Fruit fly (Drosophila melanogaster) whole organism, embryonic: ENCODE measurements around the gene lilli.

ENCODE experiments used
- Abd-B ChIP-seq: fragments of 200-800 bp; sonication (Bioruptor generic); optimal IDR thresholded peaks from 2 replicates; lab custom pipeline; 2018; ENCODE audit warnings: missing biosample characterization, mild to moderate bottlenecking, missing genetic modification characterization, moderate library complexity
- Adf1 ChIP-seq: fragments of 200-800 bp; sonication (Bioruptor generic); IDR thresholded peaks from 2 replicates; pipeline ENCODE4 v1.3.6; 2022; ENCODE audit warnings: missing biosample characterization, missing genetic modification characterization
- Blimp-1 ChIP-seq: fragments of 200-800 bp; sonication (Bioruptor generic); optimal IDR thresholded peaks from 3 replicates; lab custom pipeline; 2018; ENCODE audit warnings: missing biosample characterization, missing genetic modification characterization, mild to moderate bottlenecking, moderate library complexity, missing genetic modification reagents
- BtbVII ChIP-seq: fragments of 200-800 bp; sonication (Bioruptor generic); optimal IDR thresholded peaks from 3 replicates; lab custom pipeline; 2017; ENCODE audit warnings: missing biosample characterization, mild to moderate bottlenecking, missing genetic modification characterization
- CG10209 ChIP-seq: fragments of 200-800 bp; sonication (Bioruptor generic); optimal IDR thresholded peaks from 3 replicates; lab custom pipeline; 2017; ENCODE audit warnings: missing biosample characterization, mild to moderate bottlenecking, missing genetic modification characterization, missing genetic modification reagents
- CG10979 ChIP-seq: fragments of 200-800 bp; sonication (Bioruptor generic); optimal IDR thresholded peaks from 2 replicates; lab custom pipeline; 2018; ENCODE audit warnings: missing biosample characterization, mild to moderate bottlenecking, missing genetic modification characterization, moderate library complexity
- CG11504 ChIP-seq: fragments of 200-800 bp; sonication (Bioruptor generic); optimal IDR thresholded peaks from 3 replicates; lab custom pipeline; 2019; ENCODE audit warnings: missing biosample characterization, mild to moderate bottlenecking, missing genetic modification characterization, moderate library complexity
- CG15011 ChIP-seq: fragments of 200-800 bp; sonication (Bioruptor generic); optimal IDR thresholded peaks from 3 replicates; lab custom pipeline; 2018; ENCODE audit warnings: missing biosample characterization, mild to moderate bottlenecking, missing genetic modification characterization
- CG15269 ChIP-seq: fragments of 200-800 bp; sonication (Bioruptor generic); optimal IDR thresholded peaks from 2 replicates; lab custom pipeline; 2018; ENCODE audit warnings: missing biosample characterization, mild to moderate bottlenecking, missing genetic modification characterization, moderate library complexity
- CG15514 ChIP-seq: fragments of 200-800 bp; sonication (Bioruptor generic); optimal IDR thresholded peaks from 3 replicates; lab custom pipeline; 2017; ENCODE audit warnings: missing biosample characterization, missing genetic modification characterization, mild to moderate bottlenecking, moderate library complexity, missing genetic modification reagents
- CG16815 ChIP-seq: fragments of 200-800 bp; sonication (Bioruptor generic); optimal IDR thresholded peaks from 3 replicates; lab custom pipeline; 2017; ENCODE audit warnings: missing biosample characterization, mild to moderate bottlenecking, missing genetic modification characterization
- CG18599 ChIP-seq: fragments of 200-800 bp; sonication (Bioruptor generic); optimal IDR thresholded peaks from 3 replicates; lab custom pipeline; 2017; ENCODE audit warnings: missing biosample characterization, missing genetic modification characterization, mild to moderate bottlenecking, moderate library complexity, missing genetic modification reagents
- CG2678 ChIP-seq: fragments of 200-800 bp; sonication (Bioruptor generic); optimal IDR thresholded peaks from 3 replicates; lab custom pipeline; 2019; ENCODE audit warnings: missing biosample characterization, mild to moderate bottlenecking, missing genetic modification characterization, moderate library complexity
- CG4707 ChIP-seq: fragments of 200-800 bp; sonication (Bioruptor generic); optimal IDR thresholded peaks from 2 replicates; lab custom pipeline; 2018; ENCODE audit warnings: missing biosample characterization, mild to moderate bottlenecking, missing genetic modification characterization, moderate library complexity
- CG6813 ChIP-seq: fragments of 200-800 bp; sonication (Bioruptor generic); optimal IDR thresholded peaks from 2 replicates; lab custom pipeline; 2017; ENCODE audit warnings: missing biosample characterization, missing genetic modification characterization, mild to moderate bottlenecking, moderate library complexity, missing genetic modification reagents
- CG7556 ChIP-seq: fragments of 200-800 bp; sonication (Bioruptor generic); optimal IDR thresholded peaks from 2 replicates; lab custom pipeline; 2017; ENCODE audit warnings: missing biosample characterization, mild to moderate bottlenecking, missing genetic modification characterization
- CG7786 ChIP-seq: fragments of 200-800 bp; sonication (Bioruptor generic); optimal IDR thresholded peaks from 2 replicates; lab custom pipeline; 2016; ENCODE audit warnings: missing biosample characterization, missing genetic modification characterization
- CG7839 ChIP-seq: fragments of 200-800 bp; sonication (Bioruptor generic); optimal IDR thresholded peaks from 3 replicates; lab custom pipeline; 2018; ENCODE audit warnings: missing biosample characterization, mild to moderate bottlenecking, missing genetic modification characterization, moderate library complexity
- CG9437 ChIP-seq: fragments of 200-800 bp; sonication (Bioruptor generic); optimal IDR thresholded peaks from 2 replicates; lab custom pipeline; 2018; ENCODE audit warnings: missing biosample characterization, mild to moderate bottlenecking, missing genetic modification characterization
- Elba2 ChIP-seq: fragments of 200-800 bp; sonication (Bioruptor generic); optimal IDR thresholded peaks from 3 replicates; lab custom pipeline; 2016; ENCODE audit warnings: missing biosample characterization, missing genetic modification characterization
- Fer1 ChIP-seq: fragments of 200-800 bp; sonication (Bioruptor generic); optimal IDR thresholded peaks from 2 replicates; lab custom pipeline; 2017; ENCODE audit warnings: missing biosample characterization, mild to moderate bottlenecking, missing genetic modification characterization
- HmgD ChIP-seq: fragments of 200-800 bp; sonication (Bioruptor generic); optimal IDR thresholded peaks from 3 replicates; lab custom pipeline; 2016; ENCODE audit warnings: missing biosample characterization, missing genetic modification characterization
- Hmr ChIP-seq: fragments of 200-800 bp; sonication (Bioruptor generic); optimal IDR thresholded peaks from 3 replicates; lab custom pipeline; 2017; ENCODE audit warnings: mild to moderate bottlenecking, missing biosample characterization, missing genetic modification reagents, missing genetic modification characterization
- Hr51 ChIP-seq, 2 experiments: fragments of 200-800 bp; sonication (Bioruptor generic); optimal IDR thresholded peaks; 2 replicates in 1 of 2; 3 replicates in 1 of 2; lab custom pipeline; 2016 to 2018; ENCODE audit warnings: missing biosample characterization in 2 of 2, missing genetic modification characterization in 2 of 2, mild to moderate bottlenecking in 1 of 2, moderate library complexity in 1 of 2
- Med ChIP-seq: fragments of 200-800 bp; sonication (Bioruptor generic); peaks from one replicate; lab custom pipeline; 2016; ENCODE audit warnings: missing biosample characterization, missing genetic modification characterization, mild to moderate bottlenecking, inconsistent platforms, moderate library complexity
- Meics ChIP-seq: fragments of 200-800 bp; sonication (Bioruptor generic); optimal IDR thresholded peaks from 2 replicates; lab custom pipeline; 2017; ENCODE audit warnings: missing biosample characterization, mild to moderate bottlenecking, missing genetic modification characterization
- Mrtf ChIP-seq: fragments of 200-800 bp; sonication (Bioruptor generic); IDR thresholded peaks from 3 replicates; pipeline ENCODE4 v1.3.6; 2022; ENCODE audit warnings: missing biosample characterization, missing genetic modification characterization
- NK7.1 ChIP-seq: fragments of 200-800 bp; sonication (Bioruptor generic); optimal IDR thresholded peaks from 3 replicates; lab custom pipeline; 2016; ENCODE audit warnings: missing biosample characterization, missing genetic modification characterization
- Oli ChIP-seq: fragments of 200-800 bp; sonication (Bioruptor generic); optimal IDR thresholded peaks from 2 replicates; lab custom pipeline; 2018; ENCODE audit warnings: missing biosample characterization, mild to moderate bottlenecking, missing genetic modification characterization, moderate library complexity
- Sry-δ ChIP-seq: fragments of 200-800 bp; sonication (Bioruptor generic); optimal IDR thresholded peaks from 2 replicates; lab custom pipeline; 2016; ENCODE audit warnings: missing biosample characterization, missing genetic modification characterization
- abd-A ChIP-seq: fragments of 200-800 bp; sonication (Bioruptor generic); optimal IDR thresholded peaks from 3 replicates; lab custom pipeline; 2019; ENCODE audit warnings: missing biosample characterization, mild to moderate bottlenecking, missing genetic modification characterization, moderate library complexity
- ap ChIP-seq: fragments of 200-800 bp; sonication (Bioruptor generic); IDR thresholded peaks from 2 replicates; pipeline ENCODE4 v1.3.6; 2022; ENCODE audit warnings: missing biosample characterization, missing genetic modification characterization
- bsh ChIP-seq, 2 experiments: fragments of 200-800 bp; sonication (Bioruptor generic); optimal IDR thresholded peaks; 2 replicates each; lab custom pipeline; 2017 to 2018; ENCODE audit warnings: mild to moderate bottlenecking in 2 of 2, missing biosample characterization in 2 of 2, missing genetic modification characterization in 2 of 2, moderate library complexity in 1 of 2
- chm ChIP-seq: fragments of 200-800 bp; sonication (Bioruptor generic); IDR thresholded peaks from 2 replicates; pipeline ENCODE4 v1.3.6; 2022; ENCODE audit warnings: missing biosample characterization, missing genetic modification characterization
- dmrt99B ChIP-seq: fragments of 200-800 bp; sonication (Bioruptor generic); optimal IDR thresholded peaks from 2 replicates; lab custom pipeline; 2018; ENCODE audit warnings: missing biosample characterization, mild to moderate bottlenecking, missing genetic modification characterization, moderate library complexity
- gem ChIP-seq: fragments of 200-800 bp; sonication (Bioruptor generic); optimal IDR thresholded peaks from 2 replicates; lab custom pipeline; 2019; ENCODE audit warnings: missing biosample characterization, mild to moderate bottlenecking, missing genetic modification characterization, moderate library complexity
- grau ChIP-seq: fragments of 200-800 bp; optimal IDR thresholded peaks from 3 replicates; lab custom pipeline; 2019; ENCODE audit warnings: missing biosample characterization, mild to moderate bottlenecking, missing genetic modification characterization, moderate library complexity
- hkb ChIP-seq, 2 experiments: fragments of 200-800 bp in 1 of 2; fragments of >200 bp in 1 of 2; sonication (Bioruptor generic) in 1 of 2; IDR thresholded peaks in 1 of 2; optimal IDR thresholded peaks in 1 of 2; 2 replicates each; pipeline versions ENCODE4 v1.3.6 to Lab custom; 2017 to 2022; ENCODE audit warnings: missing biosample characterization in 1 of 2, missing genetic modification characterization in 1 of 2
- lilli ChIP-seq: fragments of 200-800 bp; sonication (Bioruptor generic); optimal IDR thresholded peaks from 3 replicates; lab custom pipeline; 2016; ENCODE audit warnings: missing biosample characterization, missing genetic modification characterization
- nerfin-1 ChIP-seq: fragments of 200-800 bp; sonication (Bioruptor generic); optimal IDR thresholded peaks from 3 replicates; lab custom pipeline; 2019; ENCODE audit warnings: missing biosample characterization, mild to moderate bottlenecking, missing genetic modification characterization, moderate library complexity
- nom ChIP-seq: fragments of 200-800 bp; sonication (Bioruptor generic); optimal IDR thresholded peaks from 2 replicates; lab custom pipeline; 2017; ENCODE audit warnings: missing biosample characterization, missing genetic modification characterization, mild to moderate bottlenecking, moderate library complexity, missing genetic modification reagents
- org-1 ChIP-seq: fragments of 200-800 bp; sonication (Bioruptor generic); optimal IDR thresholded peaks from 2 replicates; lab custom pipeline; 2017; ENCODE audit warnings: missing biosample characterization, missing genetic modification characterization
- phol ChIP-seq: fragments of 200-800 bp; sonication (Bioruptor generic); optimal IDR thresholded peaks from 3 replicates; lab custom pipeline; 2018; ENCODE audit warnings: missing biosample characterization, mild to moderate bottlenecking, missing genetic modification characterization, moderate library complexity
- slp2 ChIP-seq: fragments of 200-800 bp; sonication (Bioruptor generic); optimal IDR thresholded peaks from 2 replicates; lab custom pipeline; 2016; ENCODE audit warnings: missing biosample characterization, missing genetic modification characterization
- so ChIP-seq: fragments of 200-800 bp; sonication (Bioruptor generic); IDR thresholded peaks from 3 replicates; pipeline ENCODE4 v1.3.6; 2022; ENCODE audit warnings: missing biosample characterization, missing genetic modification characterization
- tll ChIP-seq, 2 experiments: fragments of 200-800 bp in 1 of 2; fragments of >200 bp in 1 of 2; sonication (Bioruptor generic) in 1 of 2; optimal IDR thresholded peaks; 2 replicates each; lab custom pipeline; 2017 to 2019; ENCODE audit warnings: missing biosample characterization in 2 of 2, missing genetic modification characterization in 2 of 2, mild to moderate bottlenecking in 1 of 2, moderate library complexity in 1 of 2
- unpg ChIP-seq: fragments of 200-800 bp; sonication (Bioruptor generic); optimal IDR thresholded peaks from 3 replicates; lab custom pipeline; 2018; ENCODE audit warnings: missing biosample characterization, mild to moderate bottlenecking, missing genetic modification characterization, moderate library complexity

lilli gene

dm6 chr2L:2931555-2932131 lies 45.9 kb downstream of the lilli start (continued):
- no peak for TF ChIP-seq hkb (optimal IDR thresholded peaks at IDR 0.05; lab: Kevin White, UChicago)
- 0 out of 2 replicates have a peak, but pooled peaks have one; percentile 6 for TF ChIP-seq hkb (GFP tag; IDR thresholded peaks at IDR 0.05; lab: Robert Waterston, UW)
- peak; percentile 84 for TF ChIP-seq Med (GFP tag; lab: Kevin White, UChicago)
- TF ChIP-seq Abd-B (GFP tag; lab: Kevin White, UChicago) = peak; percentile 17
- TF ChIP-seq Adf1 (GFP tag; lab: Robert Waterston, UW) = no peak
- peak; percentile 11 for TF ChIP-seq Oli (tag; lab: Kevin White, UChicago)
- no peak for TF ChIP-seq Elba2 (GFP tag; lab: Kevin White, UChicago)
- peak; percentile 66 for TF ChIP-seq grau (tag; lab: Kevin White, UChicago)
- TF ChIP-seq CG10209 (GFP tag; lab: Kevin White, UChicago) = peak; percentile 5
- TF ChIP-seq CG15514 (GFP tag; lab: Kevin White, UChicago) = peak; percentile 6
- TF ChIP-seq CG15269 = peak; percentile 8
- peak; percentile 6 for TF ChIP-seq Hmr (GFP tag; lab: Kevin White, UChicago)
- TF ChIP-seq nerfin-1 (tag; lab: Kevin White, UChicago) = no peak
- peak; percentile 63 for TF ChIP-seq CG18599 (GFP tag; lab: Kevin White, UChicago)
- TF ChIP-seq Fer1 = peak; percentile 52
- peak; percentile 20 for TF ChIP-seq Meics (GFP tag; lab: Kevin White, UChicago)
- no peak for TF ChIP-seq Mrtf (GFP tag; lab: Robert Waterston, UW)
- no peak for TF ChIP-seq HmgD (GFP tag; lab: Kevin White, UChicago)
- no peak for TF ChIP-seq Sry-δ (GFP tag; lab: Kevin White, UChicago)
- TF ChIP-seq dmrt99B = peak; percentile 49
- TF ChIP-seq BtbVII (GFP tag; lab: Kevin White, UChicago) = peak; percentile 2
- peak; percentile 28 for TF ChIP-seq unpg
- TF ChIP-seq so (GFP tag; lab: Robert Waterston, UW) = 0 out of 3 replicates have a peak, but pooled peaks have one; percentile 50
- no peak for TF ChIP-seq ap (GFP tag; lab: Robert Waterston, UW)
- TF ChIP-seq CG16815 (GFP tag; lab: Kevin White, UChicago) = no peak
- TF ChIP-seq CG6813 (GFP tag; lab: Kevin White, UChicago) = peak; percentile 0
- TF ChIP-seq org-1 (GFP tag; lab: Kevin White, UChicago) = peak; percentile 11
- TF ChIP-seq CG15011 (GFP tag; lab: Kevin White, UChicago) = no peak
- TF ChIP-seq CG10979 (tag; lab: Kevin White, UChicago) = peak; percentile 9
- peak; percentile 37 for TF ChIP-seq CG4707 (GFP tag; lab: Kevin White, UChicago)
- TF ChIP-seq CG7556 (GFP tag; lab: Kevin White, UChicago) = peak; percentile 42
- TF ChIP-seq CG2678 = peak; percentile 41
- peak; percentile 26 for TF ChIP-seq lilli (GFP tag; lab: Kevin White, UChicago)
- peak; percentile 15 for TF ChIP-seq Blimp-1 (GFP tag; lab: Kevin White, UChicago)
- no peak for TF ChIP-seq chm
- TF ChIP-seq Hr51 (GFP tag; optimal IDR thresholded peaks at IDR 0.05; lab: Kevin White, UChicago) = peak in 1 of 2 experiments; percentile 47
- TF ChIP-seq slp2 (GFP tag; lab: Kevin White, UChicago) = no peak
- TF ChIP-seq gem (tag; lab: Kevin White, UChicago) = peak; percentile 48
- peak; percentile 52 for TF ChIP-seq abd-A (tag; lab: Kevin White, UChicago)
- TF ChIP-seq CG11504 (tag; lab: Kevin White, UChicago) = peak; percentile 33
- no peak for TF ChIP-seq CG7786 (GFP tag; lab: Kevin White, UChicago)
- TF ChIP-seq tll (GFP tag; optimal IDR thresholded peaks at IDR 0.05; lab: Kevin White, UChicago) = no peak
- TF ChIP-seq NK7.1 = no peak
- TF ChIP-seq phol = peak; percentile 22
- TF ChIP-seq CG9437 (GFP tag; lab: Kevin White, UChicago) = peak; percentile 2
- TF ChIP-seq bsh (GFP tag; optimal IDR thresholded peaks at IDR 0.05; lab: Kevin White, UChicago) = peak; percentile 35 to 62
- peak; percentile 23 for TF ChIP-seq CG7839 (tag; lab: Kevin White, UChicago)
- TF ChIP-seq nom (GFP tag; lab: Kevin White, UChicago) = peak; percentile 70
